Worm (Caenorhabditis elegans): ENCODE measurements around the gene F08F1.4.
"Not testable (repeated sequence)": the region's sequence is repeated elsewhere in the genome, so short reads cannot be mapped to it uniquely, and the experiment has no call there.

The F08F1.4 gene

ce11 chrX:8406815-8407214 is 6.4 kb upstream of the F08F1.4 start:
- no peak for TF ChIP-seq flt-1 (GFP tag; IDR thresholded peaks at IDR 0.05)
- no peak for TF ChIP-seq ceh-36 (tag; optimal IDR thresholded peaks at IDR 0.05)
- TF ChIP-seq tbx-37 (GFP tag; conservative IDR thresholded peaks at IDR 0.05), result no peak
- TF ChIP-seq B0310.2 (tag; optimal IDR thresholded peaks at IDR 0.05), result no peak
- TF ChIP-seq tra-4 (tag; optimal IDR thresholded peaks at IDR 0.05), result no peak
- no peak for TF ChIP-seq tbx-11 (GFP tag; IDR thresholded peaks at IDR 0.05)
- no peak for TF ChIP-seq pes-1 (GFP tag; IDR thresholded peaks at IDR 0.05)
- no peak for TF ChIP-seq ceh-13 (GFP tag; optimal IDR thresholded peaks at IDR 0.05)
- no peak for TF ChIP-seq hmg-4 (GFP tag; optimal IDR thresholded peaks at IDR 0.05)
- no peak for TF ChIP-seq hmbx-1 (tag; optimal IDR thresholded peaks at IDR 0.05)
- TF ChIP-seq hnd-1 (tag; optimal IDR thresholded peaks at IDR 0.05), result no peak
- TF ChIP-seq sea-1 (GFP tag; conservative IDR thresholded peaks at IDR 0.05), result no peak
- no peak for TF ChIP-seq ets-7 (tag; optimal IDR thresholded peaks at IDR 0.05)
- no peak for TF ChIP-seq ama-1 (optimal IDR thresholded peaks at IDR 0.05)
- no peak for TF ChIP-seq F13C5.2 (tag; optimal IDR thresholded peaks at IDR 0.05)
- no peak for TF ChIP-seq aly-1 (tag; optimal IDR thresholded peaks at IDR 0.05)
- TF ChIP-seq scrt-1 (GFP tag; IDR thresholded peaks at IDR 0.05), result no peak

- TF ChIP-seq aly-1 (tag; optimal IDR thresholded peaks at IDR 0.05) (no peak), tra-4 (tag; optimal IDR thresholded peaks at IDR 0.05) (no peak), hmg-4 (GFP tag; optimal IDR thresholded peaks at IDR 0.05) (no peak), F13C5.2 (tag; optimal IDR thresholded peaks at IDR 0.05) (no peak), ceh-36 (tag; optimal IDR thresholded peaks at IDR 0.05) (no peak)
Observed at ce11 chrX:8408267-8408666, 5.0 kb upstream of the F08F1.4 start, which contains the start of gene sulp-3. TSS of gene sulp-3 (minus strand) at chrX:8408367.

- TF ChIP-seq ceh-36 (tag; optimal IDR thresholded peaks at IDR 0.05); scrt-1 (GFP tag; IDR thresholded peaks at IDR 0.05); ama-1 (optimal IDR thresholded peaks at IDR 0.05): not testable (repeated sequence)
Observed at ce11 chrX:8410754-8411153, 2.5 kb upstream of the F08F1.4 start, which contains the start of gene F08F1.9. TSS of gene F08F1.9 (minus strand) at chrX:8410854.

ce11 chrX:8416819-8417218 is 3.6 kb downstream of the F08F1.4 start, which contains the start of gene ced-8:
TSS of gene ced-8 (minus strand) at chrX:8416919.
- TF ChIP-seq ceh-13 (GFP tag; optimal IDR thresholded peaks at IDR 0.05) (no peak), hmg-4 (GFP tag; optimal IDR thresholded peaks at IDR 0.05) (no peak), ama-1 (optimal IDR thresholded peaks at IDR 0.05) (no peak), hmbx-1 (tag; optimal IDR thresholded peaks at IDR 0.05) (no peak), sea-1 (GFP tag; conservative IDR thresholded peaks at IDR 0.05) (no peak), ets-7 (tag; optimal IDR thresholded peaks at IDR 0.05) (no peak), B0310.2 (tag; optimal IDR thresholded peaks at IDR 0.05) (no peak), tbx-11 (GFP tag; IDR thresholded peaks at IDR 0.05) (no peak), F13C5.2 (tag; optimal IDR thresholded peaks at IDR 0.05) (no peak), flt-1 (GFP tag; IDR thresholded peaks at IDR 0.05) (no peak), scrt-1 (GFP tag; IDR thresholded peaks at IDR 0.05) (no peak), tbx-37 (GFP tag; conservative IDR thresholded peaks at IDR 0.05) (no peak), tra-4 (tag; optimal IDR thresholded peaks at IDR 0.05) (no peak), pes-1 (GFP tag; IDR thresholded peaks at IDR 0.05) (no peak), aly-1 (tag; optimal IDR thresholded peaks at IDR 0.05) (no peak), ceh-36 (tag; optimal IDR thresholded peaks at IDR 0.05) (no peak), hnd-1 (tag; optimal IDR thresholded peaks at IDR 0.05) (no peak)

ce11 chrX:8417727-8418126 is 4.5 kb downstream of the F08F1.4 start:
- no peak for TF ChIP-seq tra-4 (tag; optimal IDR thresholded peaks at IDR 0.05)
- TF ChIP-seq sea-1 (GFP tag; conservative IDR thresholded peaks at IDR 0.05), result no peak
- no peak for TF ChIP-seq tbx-37 (GFP tag; conservative IDR thresholded peaks at IDR 0.05)

ce11 chrX:8418382-8418781 is 5.2 kb downstream of the F08F1.4 start, which contains the start of gene spp-13:
TSS of gene spp-13 (minus strand) at chrX:8418524.
- TF ChIP-seq ama-1 (optimal IDR thresholded peaks at IDR 0.05), result peak; percentile 56
- TF ChIP-seq tra-4 (tag; optimal IDR thresholded peaks at IDR 0.05), result no peak
- TF ChIP-seq tbx-11 (GFP tag; IDR thresholded peaks at IDR 0.05), result no peak
- no peak for TF ChIP-seq aly-1 (tag; optimal IDR thresholded peaks at IDR 0.05)
- TF ChIP-seq sea-1 (GFP tag; conservative IDR thresholded peaks at IDR 0.05), result no peak

ce11 chrX:8419252-8419651 is 6.0 kb downstream of the F08F1.4 start:
- TF ChIP-seq pes-1 (GFP tag; IDR thresholded peaks at IDR 0.05) (0 out of 2 replicates have a peak, but pooled peaks have one; percentile 21), tbx-37 (GFP tag; conservative IDR thresholded peaks at IDR 0.05) (no peak), ceh-13 (GFP tag; optimal IDR thresholded peaks at IDR 0.05) (no peak)

ce11 chrX:8421594-8421993 is 8.4 kb downstream of the F08F1.4 start:
- no peak for TF ChIP-seq F13C5.2 (tag; optimal IDR thresholded peaks at IDR 0.05)
- no peak for TF ChIP-seq scrt-1 (GFP tag; IDR thresholded peaks at IDR 0.05)
- no peak for TF ChIP-seq tbx-37 (GFP tag; conservative IDR thresholded peaks at IDR 0.05)
- no peak for TF ChIP-seq aly-1 (tag; optimal IDR thresholded peaks at IDR 0.05)
- TF ChIP-seq ceh-36 (tag; optimal IDR thresholded peaks at IDR 0.05), result no peak
- no peak for TF ChIP-seq B0310.2 (tag; optimal IDR thresholded peaks at IDR 0.05)

- peak; percentile 41 for TF ChIP-seq hmg-4 (GFP tag; optimal IDR thresholded peaks at IDR 0.05)
- TF ChIP-seq scrt-1 (GFP tag; IDR thresholded peaks at IDR 0.05), result 0 out of 2 replicates have a peak, but pooled peaks have one; percentile 27
- TF ChIP-seq tbx-37 (GFP tag; conservative IDR thresholded peaks at IDR 0.05), result no peak
- no peak for TF ChIP-seq tra-4 (tag; optimal IDR thresholded peaks at IDR 0.05)
- TF ChIP-seq B0310.2 (tag; optimal IDR thresholded peaks at IDR 0.05), result no peak
- TF ChIP-seq F13C5.2 (tag; optimal IDR thresholded peaks at IDR 0.05), result peak; percentile 42
Observed at ce11 chrX:8422020-8422419, 8.8 kb downstream of the F08F1.4 start, which contains the start of gene tag-123. TSS of gene tag-123 (minus strand) at chrX:8422055.

Measured in whole organism, early embryonic.